Fruit fly (Drosophila melanogaster): ENCODE measurements around the gene CG9853.

CG9853 gene

dm6 chr3R:4394654-4395581, 6.9 kb downstream of the CG9853 start (continued):
- TF ChIP-seq CG34376 (GFP tag; optimal IDR thresholded peaks at IDR 0.05) (peak; percentile 70), CG7839 (tag; optimal IDR thresholded peaks at IDR 0.05) (peak; percentile 94), dmrt11E (tag; optimal IDR thresholded peaks at IDR 0.05) (peak; percentile 42), CG3163 (GFP tag; optimal IDR thresholded peaks at IDR 0.05) (peak; percentile 62), sr (GFP tag; IDR thresholded peaks at IDR 0.05) (peak; percentile 58; the same call in 1 of the 3 replicates), CG7556 (GFP tag; optimal IDR thresholded peaks at IDR 0.05) (peak; percentile 79), CG8290 (GFP tag; optimal IDR thresholded peaks at IDR 0.05) (no peak), CG8290 (tag; optimal IDR thresholded peaks at IDR 0.05) (peak in 1 of 2 experiments; percentile 97), NFAT (GFP tag; IDR thresholded peaks at IDR 0.05) (peak; percentile 71), HLH54F (GFP tag; optimal IDR thresholded peaks at IDR 0.05) (peak; percentile 88), yki (optimal IDR thresholded peaks at IDR 0.05) (no peak), CG6689 (GFP tag; IDR thresholded peaks at IDR 0.05) (peak; percentile 86), CG14860 (GFP tag; IDR thresholded peaks at IDR 0.05; ENCODE audit: partially characterized antibody) (no peak), pzg (GFP tag; optimal IDR thresholded peaks at IDR 0.05) (peak; percentile 13), CG42726 (GFP tag; IDR thresholded peaks at IDR 0.05; ENCODE audit: partially characterized antibody) (no peak), Antp (GFP tag; optimal IDR thresholded peaks at IDR 0.05) (peak; percentile 90), Sin3A (optimal IDR thresholded peaks at IDR 0.05) (no peak), cad (GFP tag; optimal IDR thresholded peaks at IDR 0.05) (no peak), shn (GFP tag; optimal IDR thresholded peaks at IDR 0.05) (peak; percentile 69), Mad (GFP tag; optimal IDR thresholded peaks at IDR 0.05) (peak; percentile 66), CG7963 (GFP tag; IDR thresholded peaks at IDR 0.05; ENCODE audit: partially characterized antibody) (no peak), bsh (GFP tag; optimal IDR thresholded peaks at IDR 0.05) (peak; percentile 88 to 90), CG18619 (GFP tag; optimal IDR thresholded peaks at IDR 0.05) (peak; percentile 82), Ssrp (tag; optimal IDR thresholded peaks at IDR 0.05) (peak; percentile 76), chinmo (GFP tag; IDR thresholded peaks at IDR 0.05; ENCODE audit: partially characterized antibody) (no peak), CG12236 (GFP tag; optimal IDR thresholded peaks at IDR 0.05) (peak; percentile 65), CG12299 (tag; optimal IDR thresholded peaks at IDR 0.05) (peak; percentile 61), nau (GFP tag; optimal IDR thresholded peaks at IDR 0.05) (peak; percentile 84), Scr (GFP tag; IDR thresholded peaks at IDR 0.05; ENCODE audit: partially characterized antibody) (no peak), fru (optimal IDR thresholded peaks at IDR 0.05) (no peak), CG32767 (GFP tag; IDR thresholded peaks at IDR 0.05) (peak; percentile 83), stc (GFP tag; IDR thresholded peaks at IDR 0.05) (peak; percentile 89), wek (GFP tag; optimal IDR thresholded peaks at IDR 0.05) (peak; percentile 52), vvl (GFP tag; IDR thresholded peaks at IDR 0.05) (peak; percentile 95), NfI (GFP tag; optimal IDR thresholded peaks at IDR 0.05) (peak; percentile 90), Nf-YC (tag; optimal IDR thresholded peaks at IDR 0.05) (peak; percentile 64), fd96Cb (tag; optimal IDR thresholded peaks at IDR 0.05) (peak; percentile 84), knrl (GFP tag; IDR thresholded peaks at IDR 0.05; ENCODE audit: partially characterized antibody) (no peak), CHES-1-like (GFP tag; optimal IDR thresholded peaks at IDR 0.05) (peak; percentile 80), CG17802 (tag; optimal IDR thresholded peaks at IDR 0.05) (peak; percentile 60), CG9215 (GFP tag; IDR thresholded peaks at IDR 0.05) (no peak; the same call in 1 of the 2 replicates), bcd (GFP tag; optimal IDR thresholded peaks at IDR 0.05) (peak; percentile 91), crc (GFP tag; optimal IDR thresholded peaks at IDR 0.05) (peak; percentile 80), CG1603 (tag; optimal IDR thresholded peaks at IDR 0.05) (peak; percentile 96), CG13894 (tag; optimal IDR thresholded peaks at IDR 0.05) (peak; percentile 68), CG30020 (tag; optimal IDR thresholded peaks at IDR 0.05) (peak; percentile 14), CG3995 (GFP tag; optimal IDR thresholded peaks at IDR 0.05) (peak; percentile 47), schlank (tag; optimal IDR thresholded peaks at IDR 0.05) (peak; percentile 82), CG8478 (optimal IDR thresholded peaks at IDR 0.05) (no peak)

All from whole organism, embryonic.